Worm (Caenorhabditis elegans): ENCODE results near the gene Y69A2AR.28.

The Y69A2AR.28 gene

DNA sequence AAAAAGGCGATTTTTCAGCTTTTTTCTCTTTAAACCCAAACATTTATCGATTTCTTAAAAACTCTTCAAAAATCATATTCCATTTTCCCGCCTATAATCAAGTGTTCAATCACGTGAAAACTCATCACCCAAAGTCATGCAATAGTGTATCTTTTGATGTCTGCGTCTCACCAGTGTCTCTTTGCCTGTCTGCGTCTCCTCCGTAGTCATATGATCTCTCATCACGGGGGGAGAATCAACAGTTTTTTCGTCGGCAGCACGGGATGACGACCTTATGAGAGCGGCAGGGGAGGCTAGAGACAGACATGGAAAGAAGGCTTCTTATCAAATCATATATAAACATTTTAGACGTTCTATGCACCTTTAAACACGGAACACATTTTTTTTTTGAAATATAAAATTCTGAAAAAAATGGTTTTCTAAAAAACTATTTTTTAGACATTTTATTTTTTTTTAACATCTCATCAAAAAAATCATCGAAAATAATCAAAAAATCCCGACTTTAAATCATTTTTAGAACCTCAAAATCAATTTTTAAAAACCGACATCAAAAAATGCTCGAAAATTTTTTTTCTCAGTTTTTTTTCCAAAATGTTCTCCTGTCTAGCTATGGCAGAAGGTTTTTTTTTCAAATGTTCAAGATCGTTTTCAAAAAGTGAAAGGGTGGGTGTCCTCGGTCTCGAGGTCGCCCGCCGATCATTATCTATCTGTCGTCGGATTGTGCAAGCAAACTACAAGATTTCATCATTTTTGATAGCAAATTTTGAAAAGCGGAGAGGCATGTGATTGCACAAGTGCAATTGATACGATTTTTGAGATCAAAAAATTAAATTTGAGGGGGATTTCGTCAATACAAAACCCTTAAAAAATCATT lies 10.6 kb downstream of the Y69A2AR.28 start:
- TF ChIP-seq hlh-1 (tag; optimal IDR thresholded peaks at IDR 0.05): peak; percentile 46
- peak; percentile 74 for TF ChIP-seq mep-1 (tag; optimal IDR thresholded peaks at IDR 0.05)
- peak; percentile 59 for TF ChIP-seq lsy-2 (tag; optimal IDR thresholded peaks at IDR 0.05)
- TF ChIP-seq unc-39 (tag; optimal IDR thresholded peaks at IDR 0.05): no peak
- no peak for TF ChIP-seq nhr-12 (tag; optimal IDR thresholded peaks at IDR 0.05)
- TF ChIP-seq mab-5 (tag; optimal IDR thresholded peaks at IDR 0.05): no peak
- peak; percentile 62 for TF ChIP-seq lin-13 (tag; optimal IDR thresholded peaks at IDR 0.05)
- TF ChIP-seq elt-3 (tag; optimal IDR thresholded peaks at IDR 0.05): peak; percentile 49
- no peak for TF ChIP-seq nhr-28 (tag; optimal IDR thresholded peaks at IDR 0.05)
- TF ChIP-seq drap-1 (GFP tag; optimal IDR thresholded peaks at IDR 0.05): no peak
- no peak for TF ChIP-seq lin-32 (GFP tag; optimal IDR thresholded peaks at IDR 0.05)
- no peak for TF ChIP-seq sem-2 (GFP tag; optimal IDR thresholded peaks at IDR 0.05)
- TF ChIP-seq blmp-1 (tag; optimal IDR thresholded peaks at IDR 0.05): no peak
- TF ChIP-seq mls-2 (tag; optimal IDR thresholded peaks at IDR 0.05): no peak
- no peak for TF ChIP-seq ham-2 (GFP tag; optimal IDR thresholded peaks at IDR 0.05)
- peak; percentile 78 for TF ChIP-seq nhr-237 (tag; optimal IDR thresholded peaks at IDR 0.05)
- TF ChIP-seq tbx-8 (GFP tag; optimal IDR thresholded peaks at IDR 0.05): no peak
- peak; percentile 70 for TF ChIP-seq ceh-39 (tag; optimal IDR thresholded peaks at IDR 0.05)
- TF ChIP-seq cnd-1 (tag; optimal IDR thresholded peaks at IDR 0.05): no peak
- no peak for TF ChIP-seq ceh-43 (GFP tag; optimal IDR thresholded peaks at IDR 0.05)
- peak; percentile 26 for TF ChIP-seq nhr-2 (tag; optimal IDR thresholded peaks at IDR 0.05)
- peak; percentile 29 for TF ChIP-seq M03D4.4 (tag; optimal IDR thresholded peaks at IDR 0.05)
- TF ChIP-seq unc-62 (GFP tag; optimal IDR thresholded peaks at IDR 0.05): peak; percentile 65
- TF ChIP-seq ceh-83 (GFP tag; optimal IDR thresholded peaks at IDR 0.05): peak; percentile 16
- TF ChIP-seq elt-1 (tag; optimal IDR thresholded peaks at IDR 0.05; ENCODE audit: borderline replicate concordance, insufficient read depth): no peak
- no peak for TF ChIP-seq nhr-76 (tag; optimal IDR thresholded peaks at IDR 0.05)
- no peak for TF ChIP-seq snpc-4 (tag; optimal IDR thresholded peaks at IDR 0.05)
- TF ChIP-seq flh-1 (GFP tag; optimal IDR thresholded peaks at IDR 0.05): no peak
- TF ChIP-seq ztf-11 (tag; optimal IDR thresholded peaks at IDR 0.05): peak; percentile 33
- TF ChIP-seq pha-4 (tag; optimal IDR thresholded peaks at IDR 0.05): peak; percentile 94
- peak; percentile 49 for TF ChIP-seq ces-1 (GFP tag; optimal IDR thresholded peaks at IDR 0.05)
- TF ChIP-seq bed-3 (GFP tag; optimal IDR thresholded peaks at IDR 0.05): no peak
- TF ChIP-seq zip-8 (tag; optimal IDR thresholded peaks at IDR 0.05): no peak
- peak; percentile 55 for TF ChIP-seq unc-120 (tag; optimal IDR thresholded peaks at IDR 0.05; ENCODE audit: poor library complexity, severe bottlenecking)
- no peak for TF ChIP-seq sptf-1 (tag; optimal IDR thresholded peaks at IDR 0.05)

DNA sequence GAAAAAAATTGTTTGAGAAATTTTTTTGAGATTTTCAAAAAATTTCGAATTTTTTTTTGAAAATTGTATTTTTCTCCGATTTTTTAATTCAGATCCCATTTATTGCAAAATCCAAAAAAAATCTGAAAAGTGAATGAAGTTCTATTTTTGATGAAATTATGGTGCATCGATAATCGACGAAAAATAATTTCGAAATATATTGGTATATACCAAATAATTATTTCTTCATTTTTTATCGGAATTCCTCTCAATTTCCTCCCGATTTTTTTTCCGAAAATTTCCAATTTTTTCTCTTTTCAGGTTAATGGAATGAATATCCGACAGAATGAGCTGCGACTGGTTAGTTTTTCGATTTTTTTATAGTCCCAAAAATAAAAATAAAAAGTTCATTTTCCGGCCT lies 12.0 kb downstream of the Y69A2AR.28 start, which contains the start of gene epg-9:
TSS of gene epg-9 (plus strand) at position 301 of the 400 bp plus-strand sequence.
- TF ChIP-seq lin-32 (GFP tag; optimal IDR thresholded peaks at IDR 0.05) (no peak), mls-2 (tag; optimal IDR thresholded peaks at IDR 0.05) (no peak), M03D4.4 (tag; optimal IDR thresholded peaks at IDR 0.05) (no peak), snpc-4 (tag; optimal IDR thresholded peaks at IDR 0.05) (no peak), hlh-1 (tag; optimal IDR thresholded peaks at IDR 0.05) (no peak), ceh-83 (GFP tag; optimal IDR thresholded peaks at IDR 0.05) (no peak), cnd-1 (tag; optimal IDR thresholded peaks at IDR 0.05) (no peak), flh-1 (GFP tag; optimal IDR thresholded peaks at IDR 0.05) (no peak), unc-39 (tag; optimal IDR thresholded peaks at IDR 0.05) (no peak), unc-62 (GFP tag; optimal IDR thresholded peaks at IDR 0.05) (no peak), lsy-2 (tag; optimal IDR thresholded peaks at IDR 0.05) (no peak), unc-120 (tag; optimal IDR thresholded peaks at IDR 0.05; ENCODE audit: poor library complexity, severe bottlenecking) (no peak), pha-4 (tag; optimal IDR thresholded peaks at IDR 0.05) (no peak), ztf-11 (tag; optimal IDR thresholded peaks at IDR 0.05) (no peak), nhr-28 (tag; optimal IDR thresholded peaks at IDR 0.05) (no peak), nhr-237 (tag; optimal IDR thresholded peaks at IDR 0.05) (no peak), mep-1 (tag; optimal IDR thresholded peaks at IDR 0.05) (no peak), nhr-12 (tag; optimal IDR thresholded peaks at IDR 0.05) (no peak), drap-1 (GFP tag; optimal IDR thresholded peaks at IDR 0.05) (no peak), lin-13 (tag; optimal IDR thresholded peaks at IDR 0.05) (no peak)

DNA sequence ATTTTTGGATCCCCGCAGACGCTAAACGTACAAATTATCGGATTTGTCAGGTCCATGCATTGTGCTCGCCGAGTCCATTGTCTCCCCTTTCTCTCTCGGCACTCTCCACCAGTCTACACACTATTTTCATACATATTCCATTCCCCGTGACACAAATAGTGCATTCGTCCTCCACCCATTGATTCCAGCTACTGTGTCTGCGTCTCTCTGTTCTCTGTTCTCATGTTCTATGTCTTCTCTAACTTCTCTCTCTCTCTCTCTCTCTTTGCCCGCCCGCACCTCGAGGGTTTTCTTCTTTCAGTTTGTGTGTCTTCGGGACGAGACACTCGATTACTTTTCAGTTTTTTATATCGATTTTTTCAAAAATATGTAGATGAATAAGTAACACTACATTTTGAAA lies 13.2 kb downstream of the Y69A2AR.28 start:
- TF ChIP-seq nhr-12 (tag; optimal IDR thresholded peaks at IDR 0.05) (no peak), tbx-8 (GFP tag; optimal IDR thresholded peaks at IDR 0.05) (no peak), pha-4 (tag; optimal IDR thresholded peaks at IDR 0.05) (peak; percentile 81), lsy-2 (tag; optimal IDR thresholded peaks at IDR 0.05) (peak; percentile 40), nhr-237 (tag; optimal IDR thresholded peaks at IDR 0.05) (peak; percentile 14), mab-5 (tag; optimal IDR thresholded peaks at IDR 0.05) (peak; percentile 48), cnd-1 (tag; optimal IDR thresholded peaks at IDR 0.05) (peak; percentile 5), nhr-2 (tag; optimal IDR thresholded peaks at IDR 0.05) (peak; percentile 8), hlh-1 (tag; optimal IDR thresholded peaks at IDR 0.05) (peak; percentile 79), lin-13 (tag; optimal IDR thresholded peaks at IDR 0.05) (peak; percentile 10), unc-39 (tag; optimal IDR thresholded peaks at IDR 0.05) (no peak), ceh-39 (tag; optimal IDR thresholded peaks at IDR 0.05) (peak; percentile 78), mep-1 (tag; optimal IDR thresholded peaks at IDR 0.05) (peak; percentile 83), unc-62 (GFP tag; optimal IDR thresholded peaks at IDR 0.05) (peak; percentile 67), unc-120 (tag; optimal IDR thresholded peaks at IDR 0.05; ENCODE audit: poor library complexity, severe bottlenecking) (peak; percentile 53), sptf-1 (tag; optimal IDR thresholded peaks at IDR 0.05) (peak; percentile 27), M03D4.4 (tag; optimal IDR thresholded peaks at IDR 0.05) (no peak), mls-2 (tag; optimal IDR thresholded peaks at IDR 0.05) (peak; percentile 45), snpc-4 (tag; optimal IDR thresholded peaks at IDR 0.05) (no peak), ceh-43 (GFP tag; optimal IDR thresholded peaks at IDR 0.05) (no peak), elt-3 (tag; optimal IDR thresholded peaks at IDR 0.05) (no peak), ces-1 (GFP tag; optimal IDR thresholded peaks at IDR 0.05) (peak; percentile 70)
